Worm (Caenorhabditis elegans): ENCODE data around the gene ace-3.

Gene ace-3

DNA sequence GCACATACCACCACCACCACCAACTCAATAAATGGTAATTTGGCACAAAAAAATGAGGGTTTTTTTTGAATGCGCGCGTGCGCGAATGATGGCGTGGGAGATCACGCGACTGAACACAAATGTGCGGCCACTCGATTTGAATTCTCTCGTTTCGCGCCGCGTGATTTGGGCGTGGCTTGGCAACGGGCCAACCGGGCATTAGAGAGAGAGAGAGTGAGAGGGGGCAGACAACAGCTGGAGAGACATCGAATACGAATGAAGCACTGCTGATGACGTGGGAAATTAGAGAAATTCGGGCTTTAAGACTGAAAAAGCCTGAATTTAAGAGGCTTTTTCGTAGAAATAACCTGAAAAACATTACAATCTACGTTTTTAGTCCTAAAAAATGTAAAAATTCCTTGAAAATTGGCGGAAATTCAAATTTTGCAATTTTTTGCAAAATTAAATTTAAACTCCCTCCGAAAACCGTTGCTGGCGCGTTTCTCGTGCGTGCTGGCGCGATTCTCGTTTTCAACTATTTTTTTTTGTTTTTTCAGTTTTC lies 46.0 kb downstream of the ace-3 start (continued):
- TF ChIP-seq pax-3 (tag; optimal IDR thresholded peaks at IDR 0.05) (peak; percentile 92), elt-2 (tag; optimal IDR thresholded peaks at IDR 0.05) (peak; percentile 82), hlh-4 (tag; optimal IDR thresholded peaks at IDR 0.05) (no peak)

- TF ChIP-seq unc-98 (GFP tag; IDR thresholded peaks at IDR 0.05) (no peak), pax-3 (tag; optimal IDR thresholded peaks at IDR 0.05) (no peak), dpl-1 (GFP tag; optimal IDR thresholded peaks at IDR 0.05) (no peak), nhr-85 (tag) (no peak)
These were observed 46.6 kb downstream of the ace-3 start, which contains the start of gene Y54G11A.2 for ce11 chrII:14252057-14252456. Y54G11A.2 (plus strand) TSS chrII:14252357.

DNA sequence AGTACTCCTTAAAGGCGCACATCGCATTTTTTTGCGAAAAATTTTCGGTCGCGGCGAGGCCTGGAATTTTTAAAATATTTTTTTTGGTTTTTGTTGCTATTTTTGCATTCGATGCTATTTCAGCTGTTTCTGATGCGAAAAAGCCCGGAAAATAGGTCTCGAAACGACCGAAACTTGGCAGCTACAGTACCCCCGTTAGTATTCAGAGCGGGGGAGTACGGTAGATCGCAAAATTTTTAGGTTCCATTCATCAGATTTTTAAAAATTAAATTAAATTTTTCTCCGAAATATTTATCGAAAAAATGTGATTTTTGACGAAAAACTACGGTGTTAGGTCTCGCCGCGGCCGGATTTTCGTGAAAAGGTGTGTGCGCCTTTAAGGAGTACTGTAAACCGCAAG lies 50.4 kb downstream of the ace-3 start:
- TF ChIP-seq jun-1 (tag; optimal IDR thresholded peaks at IDR 0.05) (no peak), efl-3 (GFP tag; optimal IDR thresholded peaks at IDR 0.05) (no peak), nhr-71 (tag; optimal IDR thresholded peaks at IDR 0.05) (no peak), nhr-19 (GFP tag; conservative IDR thresholded peaks at IDR 0.05) (no peak), nhr-11 (tag; optimal IDR thresholded peaks at IDR 0.05) (no peak), ceh-88 (GFP tag; IDR thresholded peaks at IDR 0.05) (no peak), fkh-4 (tag; optimal IDR thresholded peaks at IDR 0.05; ENCODE audit: borderline replicate concordance) (no peak), zag-1 (tag; optimal IDR thresholded peaks at IDR 0.05) (no peak), unc-86 (tag; optimal IDR thresholded peaks at IDR 0.05) (no peak), grh-1 (GFP tag; IDR thresholded peaks at IDR 0.05) (no peak), irx-1 (tag; optimal IDR thresholded peaks at IDR 0.05) (no peak), nhr-28 (tag; optimal IDR thresholded peaks at IDR 0.05) (no peak), unc-62 (GFP tag; optimal IDR thresholded peaks at IDR 0.05) (no peak)

DNA sequence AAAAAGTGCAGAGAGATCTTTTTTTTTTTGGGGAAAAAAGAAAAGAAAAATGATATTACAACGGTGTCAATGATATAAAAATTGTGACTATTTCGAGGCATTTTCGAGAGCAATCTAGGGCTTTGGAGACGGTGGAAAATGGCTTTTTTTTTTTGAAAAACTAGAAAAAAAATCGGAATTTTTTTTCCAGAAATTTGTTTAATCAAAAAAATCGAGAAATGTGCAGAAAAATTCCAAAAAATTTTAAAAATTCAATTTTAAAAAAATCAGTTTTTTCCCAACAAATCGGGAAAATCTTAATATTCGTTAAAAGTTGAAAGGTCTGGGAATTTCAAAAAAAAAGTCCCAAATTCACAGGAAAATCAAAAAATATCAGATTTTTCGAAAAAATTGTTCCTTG lies 51.3 kb downstream of the ace-3 start, which contains the start of gene Y54G11A.19:
Gene Y54G11A.19 (minus strand): TSS at position 101 of the 400 bp plus-strand sequence.
- TF ChIP-seq ceh-82 (tag; optimal IDR thresholded peaks at IDR 0.05) (no peak), mep-1 (tag; optimal IDR thresholded peaks at IDR 0.05) (no peak)

ce11 chrII:14257943-14258342 lies 52.5 kb downstream of the ace-3 start:
- no peak for TF ChIP-seq ces-1 (GFP tag; optimal IDR thresholded peaks at IDR 0.05)
- no peak for TF ChIP-seq Y116A8C.19 (tag; optimal IDR thresholded peaks at IDR 0.05; ENCODE audit: borderline replicate concordance)
- TF ChIP-seq elt-3 (tag; optimal IDR thresholded peaks at IDR 0.05), result no peak
- no peak for TF ChIP-seq nhr-71 (tag; optimal IDR thresholded peaks at IDR 0.05)
